Fruit fly (Drosophila melanogaster): ENCODE data around the gene Zcchc7.

Zcchc7 gene

DNA sequence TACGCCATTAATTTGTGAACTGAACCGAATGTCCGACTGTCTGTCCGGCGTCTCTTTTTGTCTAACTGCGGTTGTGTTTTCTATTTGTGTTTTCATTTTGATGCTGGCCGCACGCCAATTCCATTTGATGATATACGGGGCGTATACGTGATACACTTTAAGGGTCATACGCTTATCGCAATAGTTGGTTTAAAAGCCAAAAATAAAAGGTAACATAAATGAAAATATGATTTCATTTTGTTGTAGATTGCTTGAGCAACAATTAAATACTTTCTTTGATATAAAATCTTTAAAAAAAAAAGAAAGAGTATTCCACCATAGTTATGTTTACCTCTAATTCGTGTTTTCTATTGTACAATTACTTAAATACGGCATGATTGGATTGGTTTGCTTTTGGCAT lies 39.9 kb downstream of the Zcchc7 start (continued):
- TF ChIP-seq D19B (GFP tag; optimal IDR thresholded peaks at IDR 0.05) (peak; percentile 20), Hr78 (GFP tag; optimal IDR thresholded peaks at IDR 0.05) (no peak), CG14014 (GFP tag; IDR thresholded peaks at IDR 0.05) (peak; percentile 48; the same call in 1 of the 2 replicates), Lim3 (GFP tag; IDR thresholded peaks at IDR 0.05) (no peak), crp (GFP tag; optimal IDR thresholded peaks at IDR 0.05) (no peak), CG15514 (GFP tag; optimal IDR thresholded peaks at IDR 0.05) (peak; percentile 40), da (GFP tag; optimal IDR thresholded peaks at IDR 0.05) (no peak), repo (GFP tag; optimal IDR thresholded peaks at IDR 0.05) (no peak), CG17802 (tag; optimal IDR thresholded peaks at IDR 0.05) (no peak), gem (tag; optimal IDR thresholded peaks at IDR 0.05) (peak; percentile 61), ro (GFP tag; IDR thresholded peaks at IDR 0.05) (no peak), chn (GFP tag; optimal IDR thresholded peaks at IDR 0.05) (no peak), hbn (GFP tag; IDR thresholded peaks at IDR 0.05; ENCODE audit: partially characterized antibody) (no peak), CG6272 (GFP tag; IDR thresholded peaks at IDR 0.05) (no peak), CG3847 (GFP tag; IDR thresholded peaks at IDR 0.05) (peak; percentile 37; the same call in 1 of the 2 replicates), D19A (tag; optimal IDR thresholded peaks at IDR 0.05) (peak; percentile 70), Bgb (GFP tag; IDR thresholded peaks at IDR 0.05; ENCODE audit: partially characterized antibody) (no peak), klu (GFP tag; IDR thresholded peaks at IDR 0.05) (no peak), twi (tag; optimal IDR thresholded peaks at IDR 0.05) (no peak), h (optimal IDR thresholded peaks at IDR 0.05) (no peak), sug (tag; optimal IDR thresholded peaks at IDR 0.05) (no peak), Oaz (GFP tag; IDR thresholded peaks at IDR 0.05) (no peak), CG9932 (GFP tag; IDR thresholded peaks at IDR 0.05) (peak; percentile 65), CG15696 (tag; optimal IDR thresholded peaks at IDR 0.05) (no peak), abd-A (tag; optimal IDR thresholded peaks at IDR 0.05) (peak; percentile 14), CG10267 (tag; optimal IDR thresholded peaks at IDR 0.05) (no peak), Lpt (GFP tag; optimal IDR thresholded peaks at IDR 0.05) (no peak), so (GFP tag; IDR thresholded peaks at IDR 0.05) (0 out of 3 replicates have a peak, but pooled peaks have one; percentile 54), CG11398 (GFP tag; optimal IDR thresholded peaks at IDR 0.05) (no peak), CG13296 (GFP tag; optimal IDR thresholded peaks at IDR 0.05) (peak; percentile 61), lov (optimal IDR thresholded peaks at IDR 0.05) (no peak), lov (GFP tag; IDR thresholded peaks at IDR 0.05) (no peak), CG1602 (GFP tag; optimal IDR thresholded peaks at IDR 0.05) (no peak), CG18764 (GFP tag; optimal IDR thresholded peaks at IDR 0.05) (no peak), Dfd (GFP tag; optimal IDR thresholded peaks at IDR 0.05) (no peak), Usf (GFP tag; optimal IDR thresholded peaks at IDR 0.05) (no peak), Adf1 (GFP tag; IDR thresholded peaks at IDR 0.05) (peak; percentile 34; the same call in 1 of the 2 replicates), CG7745 (tag; optimal IDR thresholded peaks at IDR 0.05) (no peak), nerfin-2 (GFP tag; IDR thresholded peaks at IDR 0.05; ENCODE audit: partially characterized antibody) (no peak), Six4 (GFP tag; optimal IDR thresholded peaks at IDR 0.05) (no peak), HHEX (GFP tag; optimal IDR thresholded peaks at IDR 0.05) (peak; percentile 10), al (GFP tag; IDR thresholded peaks at IDR 0.05) (peak; percentile 65; the same call in 1 of the 2 replicates), ranshi (GFP tag; IDR thresholded peaks at IDR 0.05) (0 out of 2 replicates have a peak, but pooled peaks have one; percentile 45), sna (GFP tag; IDR thresholded peaks at IDR 0.05; ENCODE audit: partially characterized antibody) (no peak), CG2875 (GFP tag; optimal IDR thresholded peaks at IDR 0.05) (no peak), CG9876 (GFP tag; optimal IDR thresholded peaks at IDR 0.05) (no peak), CG30403 (GFP tag; optimal IDR thresholded peaks at IDR 0.05) (peak; percentile 25), Pdp1 (GFP tag; optimal IDR thresholded peaks at IDR 0.05) (peak in 1 of 2 experiments; percentile 24), jigr1 (GFP tag; IDR thresholded peaks at IDR 0.05) (no peak), lab (GFP tag; optimal IDR thresholded peaks at IDR 0.05) (peak; percentile 70), CG9797 (GFP tag; optimal IDR thresholded peaks at IDR 0.05) (no peak)

All from whole organism, embryonic.